Worm (Caenorhabditis elegans) whole organism, late embryonic: ENCODE results near the gene F10E9.4.

Experiments used
- T23F11.4 ChIP-seq: fragments of 200-800 bp; sonication (Bioruptor generic); optimal IDR thresholded peaks from 2 replicates; lab custom pipeline; 2018; ENCODE audit warnings: mild to moderate bottlenecking, missing genetic modification characterization, missing compliant biosample characterization
- ama-1 ChIP-seq: fragments of 150-350 bp; optimal IDR thresholded peaks from 2 replicates; lab custom pipeline; 2014
- ceh-18 ChIP-seq: sonication (generic microtip); optimal IDR thresholded peaks from 2 replicates; lab custom pipeline; 2016; ENCODE audit warnings: missing genetic modification characterization, missing compliant biosample characterization
- ceh-24 ChIP-seq: sonication (generic microtip); optimal IDR thresholded peaks from 2 replicates; lab custom pipeline; 2016; ENCODE audit warnings: mild to moderate bottlenecking, missing genetic modification characterization, missing compliant biosample characterization
- dmd-4 ChIP-seq: sonication (generic microtip); optimal IDR thresholded peaks from 2 replicates; lab custom pipeline; 2016; ENCODE audit warnings: borderline replicate concordance, missing genetic modification characterization, missing compliant biosample characterization
- ets-4 ChIP-seq: sonication (generic microtip); optimal IDR thresholded peaks from 2 replicates; lab custom pipeline; 2016; ENCODE audit warnings: missing genetic modification characterization, missing compliant biosample characterization
- fkh-10 ChIP-seq: fragments of 150-350 bp; optimal IDR thresholded peaks from 2 replicates; lab custom pipeline; 2014; ENCODE audit warnings: missing biosample characterization, missing genetic modification reagents, missing genetic modification characterization
- gmeb-2 ChIP-seq: sonication (generic microtip); optimal IDR thresholded peaks from 2 replicates; lab custom pipeline; 2016; ENCODE audit warnings: missing genetic modification characterization, inconsistent platforms, missing compliant biosample characterization
- hlh-6 ChIP-seq: sonication (generic microtip); optimal IDR thresholded peaks from 2 replicates; lab custom pipeline; 2016; ENCODE audit warnings: missing genotype, missing genetic modification characterization, missing compliant biosample characterization
- rnt-1 ChIP-seq: sonication (generic microtip); optimal IDR thresholded peaks from 2 replicates; lab custom pipeline; 2016; ENCODE audit warnings: missing genetic modification characterization, missing compliant biosample characterization
- sox-4 ChIP-seq: sonication (generic microtip); optimal IDR thresholded peaks from 2 replicates; lab custom pipeline; 2017; ENCODE audit warnings: mild to moderate bottlenecking, missing genetic modification characterization, inconsistent platforms, missing compliant biosample characterization

- TF ChIP-seq T23F11.4 (GFP tag; lab: Kevin White, UChicago) (no peak), ama-1 (no peak), dmd-4 (tag; lab: Kevin White, UChicago) (no peak), fkh-10 (GFP tag; lab: Kevin White, UChicago) (no peak), sox-4 (tag; lab: Kevin White, UChicago) (no peak), hlh-6 (tag; lab: Kevin White, UChicago) (no peak), ceh-18 (tag; lab: Kevin White, UChicago) (no peak), ceh-24 (tag; lab: Kevin White, UChicago) (no peak), ets-4 (tag; lab: Kevin White, UChicago) (no peak), gmeb-2 (no peak), rnt-1 (tag; lab: Kevin White, UChicago) (no peak)
These were observed 22.3 kb upstream of the F10E9.4 start for ce11 chrIII:8286003-8286402.
